Worm (Caenorhabditis elegans) whole organism, young adult: ENCODE results near the gene ZK1320.9.

Experiments
- B0019.2 ChIP-seq: fragments of 200-800 bp; sonication (Bioruptor generic); conservative IDR thresholded peaks from 2 replicates; pipeline ENCODE4 v1.3.6; 2022; ENCODE audit warnings: missing genetic modification reagents, missing genetic modification characterization, missing compliant biosample characterization
- F57C9.4 ChIP-seq: sonication (generic microtip); optimal IDR thresholded peaks from 2 replicates; lab custom pipeline; 2017; ENCODE audit warnings: mild to moderate bottlenecking, missing genetic modification characterization, missing compliant biosample characterization
- ama-1 ChIP-seq, 3 experiments: fragments of 150-350 bp in 1 of 3; sonication (generic microtip) in 2 of 3; optimal IDR thresholded peaks; 2 replicates each; lab custom pipeline; 2014 to 2018; ENCODE audit warnings: missing biosample characterization in 2 of 3, missing genetic modification characterization in 2 of 3, missing genetic modification reagents in 2 of 3
- aptf-3 ChIP-seq: fragments of 200-800 bp; sonication (Bioruptor generic); IDR thresholded peaks from 2 replicates; pipeline ENCODE4 v1.3.6; 2022; ENCODE audit warnings: missing genetic modification characterization, missing compliant biosample characterization
- ceh-100 ChIP-seq: fragments of 200-800 bp; sonication (Bioruptor generic); IDR thresholded peaks from 2 replicates; pipeline ENCODE4 v1.3.6; 2022; ENCODE audit warnings: missing genetic modification reagents, missing genetic modification characterization, missing compliant biosample characterization
- pha-4 ChIP-seq: fragments of 150-350 bp; sonication (generic microtip); optimal IDR thresholded peaks from 2 replicates; lab custom pipeline; 2014; ENCODE audit warnings: missing biosample characterization, missing genetic modification reagents, missing genetic modification characterization
- rcor-1 ChIP-seq: fragments of 200-800 bp; sonication (Bioruptor generic); IDR thresholded peaks from 2 replicates; pipeline ENCODE4 v1.3.6; 2022; ENCODE audit warnings: missing genetic modification reagents, missing genetic modification characterization, missing compliant biosample characterization
- unc-62 ChIP-seq: fragments of 150-350 bp; optimal IDR thresholded peaks from 2 replicates; lab custom pipeline; 2014; ENCODE audit warnings: missing biosample characterization, missing genetic modification reagents, missing genetic modification characterization
- ztf-26 ChIP-seq: sonication (generic microtip); optimal IDR thresholded peaks from 2 replicates; lab custom pipeline; 2017; ENCODE audit warnings: missing genetic modification characterization, missing compliant biosample characterization
- ztf-28 ChIP-seq: fragments of 200-800 bp; sonication (Bioruptor generic); IDR thresholded peaks from 2 replicates; pipeline ENCODE4 v1.3.6; 2022; ENCODE audit warnings: missing genetic modification reagents, missing genetic modification characterization, missing compliant biosample characterization

ce11 chrII:9668959-9669358, 17.6 kb downstream of the ZK1320.9 start, which contains the start of gene taf-8:
- no peak for TF ChIP-seq rcor-1 (GFP tag; lab: Robert Waterston, UW)
- no peak for TF ChIP-seq aptf-3 (GFP tag; lab: Robert Waterston, UW)
- no peak for TF ChIP-seq F57C9.4 (tag; lab: Kevin White, UChicago)
- no peak for TF ChIP-seq B0019.2 (GFP tag; lab: Robert Waterston, UW)
- no peak for TF ChIP-seq ama-1 (optimal IDR thresholded peaks at IDR 0.05; lab: Kevin White, UChicago)
- TF ChIP-seq ama-1 (GFP tag; optimal IDR thresholded peaks at IDR 0.05; lab: Kevin White, UChicago) = no peak
- TF ChIP-seq ztf-28 (GFP tag; lab: Robert Waterston, UW) = no peak
- TF ChIP-seq pha-4 (tag; lab: Kevin White, UChicago) = no peak
- TF ChIP-seq unc-62 = no peak
- no peak for TF ChIP-seq ceh-100 (GFP tag; lab: Robert Waterston, UW)
- no peak for TF ChIP-seq ztf-26
